Fruit fly (Drosophila melanogaster) whole organism, pupa: Measurements from ENCODE around the gene Rac2.

Source experiments
- CG17806 ChIP-seq: fragments of 200-800 bp; sonication (Bioruptor generic); optimal IDR thresholded peaks from 2 replicates; lab custom pipeline; 2018; ENCODE audit warnings: missing biosample characterization, mild to moderate bottlenecking, missing genetic modification characterization, moderate library complexity
- CG32121 ChIP-seq: fragments of 200-800 bp; sonication (Bioruptor generic); IDR thresholded peaks from 2 replicates; pipeline ENCODE4 v1.3.6; 2022; ENCODE audit warnings: missing biosample characterization, missing genetic modification characterization
- EcR ChIP-seq: fragments of 200-800 bp; sonication (Bioruptor generic); optimal IDR thresholded peaks from 3 replicates; lab custom pipeline; 2019; ENCODE audit warnings: missing biosample characterization, missing genetic modification characterization, mild to moderate bottlenecking, moderate library complexity, missing genetic modification reagents
- Ets98B ChIP-seq: fragments of 200-800 bp; sonication (Bioruptor generic); IDR thresholded peaks from 2 replicates; pipeline ENCODE4 v1.3.6; 2022; ENCODE audit warnings: missing biosample characterization, missing genetic modification characterization
- Pif1A ChIP-seq: fragments of 200-800 bp; sonication (Bioruptor generic); optimal IDR thresholded peaks from 3 replicates; lab custom pipeline; 2016; ENCODE audit warnings: missing biosample characterization, missing genetic modification characterization
- Snoo ChIP-seq: fragments of 200-800 bp; sonication (Bioruptor generic); optimal IDR thresholded peaks from 3 replicates; lab custom pipeline; 2017; ENCODE audit warnings: missing biosample characterization, mild to moderate bottlenecking, missing genetic modification characterization, inconsistent platforms
- gl ChIP-seq: fragments of 200-800 bp; sonication (Bioruptor generic); optimal IDR thresholded peaks from 2 replicates; lab custom pipeline; 2018; ENCODE audit warnings: missing biosample characterization, mild to moderate bottlenecking, missing genetic modification characterization
- rn ChIP-seq: fragments of 200-800 bp; sonication (Bioruptor generic); IDR thresholded peaks from 2 replicates; pipeline ENCODE4 v1.3.6; 2022; ENCODE audit warnings: missing biosample characterization, missing genetic modification characterization

- TF ChIP-seq EcR (no peak), Snoo (tag; lab: Kevin White, UChicago) (no peak), Ets98B (no peak), CG32121 (GFP tag; lab: Robert Waterston, UW) (no peak), Pif1A (GFP tag; lab: Kevin White, UChicago) (no peak), CG17806 (no peak), gl (tag; lab: Kevin White, UChicago) (no peak), rn (GFP tag; lab: Robert Waterston, UW) (no peak)
These were observed 36.3 kb upstream of the Rac2 start, which contains the start of gene CG8541 for dm6 chr3L:7471259-7471658.
